Worm (Caenorhabditis elegans) whole organism, L4 larva: ENCODE results near the gene Y105C5A.24.

ENCODE experiments used
- F44E2.7 ChIP-seq: fragments of 200-800 bp; sonication (Bioruptor generic); IDR thresholded peaks from 2 replicates; pipeline ENCODE4 v2.1.2; 2022; ENCODE audit warnings: missing genetic modification characterization, missing compliant biosample characterization
- F49E8.2 ChIP-seq: sonication (generic microtip); optimal IDR thresholded peaks from 2 replicates; lab custom pipeline; 2016; ENCODE audit warnings: missing compliant biosample characterization, mild to moderate bottlenecking, missing genetic modification characterization, borderline replicate concordance
- T20F7.1 ChIP-seq: fragments of 200-800 bp; sonication (Bioruptor generic); optimal IDR thresholded peaks from 2 replicates; lab custom pipeline; 2018; ENCODE audit warnings: mild to moderate bottlenecking, missing genetic modification characterization, missing compliant biosample characterization
- T26A8.4 ChIP-seq: fragments of 200-800 bp; sonication (Bioruptor generic); IDR thresholded peaks from 2 replicates; pipeline ENCODE4 v1.3.6; 2022; ENCODE audit warnings: missing genetic modification characterization, missing compliant biosample characterization
- Y105C5A.15 ChIP-seq: fragments of 200-800 bp; sonication (Bioruptor generic); IDR thresholded peaks from 2 replicates; pipeline ENCODE4 v1.3.6; 2022; ENCODE audit warnings: missing genetic modification characterization, missing compliant biosample characterization
- Y48G9A.11 ChIP-seq: fragments of 200-800 bp; sonication (Bioruptor generic); IDR thresholded peaks from 2 replicates; pipeline ENCODE4 v1.3.6; 2022; ENCODE audit warnings: missing genetic modification reagents, missing genetic modification characterization, missing compliant biosample characterization
- Y5F2A.4 ChIP-seq: fragments of 200-800 bp; sonication (Bioruptor generic); optimal IDR thresholded peaks from 2 replicates; lab custom pipeline; 2018; ENCODE audit warnings: mild to moderate bottlenecking, missing genetic modification characterization, missing compliant biosample characterization
- Y75B8A.6 ChIP-seq: fragments of 200-800 bp; sonication (Bioruptor generic); IDR thresholded peaks from 2 replicates; pipeline ENCODE4 v1.3.6; 2022; ENCODE audit warnings: missing genetic modification reagents, missing genetic modification characterization, missing compliant biosample characterization
- aha-1 ChIP-seq: fragments of 150-350 bp; peaks from one replicate; lab custom pipeline; 2014; ENCODE audit warnings: missing biosample characterization, missing genetic modification characterization
- ceh-32 ChIP-seq: sonication (generic microtip); optimal IDR thresholded peaks from 2 replicates; lab custom pipeline; 2016; ENCODE audit warnings: mild to moderate bottlenecking, missing genetic modification characterization, missing compliant biosample characterization; ENCODE audit not compliant: poor library complexity
- ceh-44 ChIP-seq: fragments of 200-800 bp; sonication (Bioruptor generic); IDR thresholded peaks from 2 replicates; pipeline ENCODE4 v1.3.6; 2022; ENCODE audit warnings: missing genetic modification reagents, missing genetic modification characterization, missing compliant biosample characterization
- ceh-82 ChIP-seq: sonication (generic microtip); optimal IDR thresholded peaks from 2 replicates; lab custom pipeline; 2017; ENCODE audit warnings: missing biosample characterization, missing genetic modification characterization
- ces-1 ChIP-seq: fragments of 150-350 bp; sonication (generic microtip); optimal IDR thresholded peaks from 4 replicates; lab custom pipeline; 2014; ENCODE audit warnings: missing biosample characterization, missing genetic modification reagents, missing genetic modification characterization
- dmd-8 ChIP-seq: fragments of 200-800 bp; sonication (Bioruptor generic); IDR thresholded peaks from 2 replicates; pipeline ENCODE4 v1.3.6; 2022; ENCODE audit warnings: missing genetic modification characterization, missing compliant biosample characterization
- duxl-1 ChIP-seq: sonication (generic microtip); optimal IDR thresholded peaks from 2 replicates; lab custom pipeline; 2016; ENCODE audit warnings: mild to moderate bottlenecking, missing genetic modification characterization, moderate library complexity, missing compliant biosample characterization; ENCODE audit not compliant: poor library complexity
- dve-1 ChIP-seq: sonication (generic microtip); optimal IDR thresholded peaks from 2 replicates; lab custom pipeline; 2017; ENCODE audit warnings: antibody characterized with exemption, mild to moderate bottlenecking, missing genetic modification characterization, missing compliant biosample characterization; ENCODE audit not compliant: insufficient read depth
- egl-27 ChIP-seq: sonication (generic microtip); optimal IDR thresholded peaks from 3 replicates; lab custom pipeline; 2017; ENCODE audit warnings: missing biosample characterization, missing genetic modification reagents, missing genetic modification characterization
- hmg-1.1 ChIP-seq: fragments of 200-800 bp; sonication (Bioruptor generic); IDR thresholded peaks from 2 replicates; pipeline ENCODE4 v1.3.6; 2022; ENCODE audit warnings: missing genetic modification reagents, missing genetic modification characterization, missing compliant biosample characterization
- jun-1 ChIP-seq: fragments of 150-350 bp; optimal IDR thresholded peaks from 2 replicates; lab custom pipeline; 2014; ENCODE audit warnings: missing biosample characterization, missing genetic modification reagents, missing genetic modification characterization
- lin-15B ChIP-seq: fragments of 150-350 bp; sonication (generic microtip); optimal IDR thresholded peaks from 3 replicates; lab custom pipeline; 2014; ENCODE audit warnings: missing biosample characterization, missing genetic modification characterization
- lir-3 ChIP-seq: sonication (generic microtip); optimal IDR thresholded peaks from 2 replicates; lab custom pipeline; 2016; ENCODE audit warnings: mild to moderate bottlenecking, missing genetic modification characterization, missing compliant biosample characterization
- madf-5 ChIP-seq, 2 experiments: fragments of 200-800 bp; sonication (Bioruptor generic); IDR thresholded peaks; 2 replicates each; pipeline ENCODE4 v1.3.6; 2022; ENCODE audit warnings: missing compliant biosample characterization in 2 of 2, missing genetic modification characterization in 2 of 2
- madf-9 ChIP-seq: fragments of 200-800 bp; sonication (Bioruptor generic); conservative IDR thresholded peaks from 2 replicates; pipeline ENCODE4 v1.3.6; 2022; ENCODE audit warnings: missing genetic modification reagents, missing genetic modification characterization, missing compliant biosample characterization
- mdt-29 ChIP-seq: fragments of 200-800 bp; sonication (Bioruptor generic); IDR thresholded peaks from 2 replicates; pipeline ENCODE4 v1.3.6; 2022; ENCODE audit warnings: missing genetic modification reagents, missing genetic modification characterization, missing compliant biosample characterization
- nhr-42 ChIP-seq: fragments of 200-800 bp; sonication (Bioruptor generic); IDR thresholded peaks from 2 replicates; pipeline ENCODE4 v1.3.6; 2022; ENCODE audit warnings: missing genetic modification characterization, missing compliant biosample characterization
- nhr-6 ChIP-seq: fragments of 150-350 bp; optimal IDR thresholded peaks from 2 replicates; lab custom pipeline; 2014; ENCODE audit warnings: missing biosample characterization, missing genetic modification characterization
- nhr-76 ChIP-seq: fragments of 150-350 bp; optimal IDR thresholded peaks from 2 replicates; lab custom pipeline; 2014; ENCODE audit warnings: missing biosample characterization, missing genetic modification characterization
- pha-4 ChIP-seq, 2 experiments: fragments of 150-350 bp in 1 of 2; fragments of 200-800 bp in 1 of 2; sonication (Bioruptor generic) in 1 of 2; IDR thresholded peaks in 1 of 2; optimal IDR thresholded peaks in 1 of 2; 2 replicates each; pipeline versions ENCODE4 v1.3.6 to Lab custom; 2014 to 2022; ENCODE audit warnings: missing genetic modification characterization in 2 of 2, missing genetic modification reagents in 2 of 2, missing biosample characterization in 1 of 2, missing compliant biosample characterization in 1 of 2
- php-3 ChIP-seq: fragments of 200-800 bp; sonication (Bioruptor generic); IDR thresholded peaks from 2 replicates; pipeline ENCODE4 v1.3.6; 2022; ENCODE audit warnings: missing genetic modification reagents, missing genetic modification characterization, missing compliant biosample characterization
- pqm-1 ChIP-seq: sonication (generic microtip); optimal IDR thresholded peaks from 2 replicates; lab custom pipeline; 2017; ENCODE audit warnings: missing biosample characterization, missing genetic modification characterization
- saeg-2 ChIP-seq: fragments of 200-800 bp; sonication (Bioruptor generic); IDR thresholded peaks from 2 replicates; pipeline ENCODE4 v1.3.6; 2022; ENCODE audit warnings: missing genetic modification reagents, missing genetic modification characterization, missing compliant biosample characterization
- set-16 ChIP-seq: fragments of 200-800 bp; sonication (Bioruptor generic); IDR thresholded peaks from 2 replicates; pipeline ENCODE4 v1.3.6; 2022; ENCODE audit warnings: missing genetic modification reagents, missing genetic modification characterization, missing compliant biosample characterization
- snpc-4 ChIP-seq: fragments of 150-350 bp; optimal IDR thresholded peaks from 2 replicates; lab custom pipeline; 2014; ENCODE audit warnings: missing biosample characterization, missing genetic modification characterization
- spr-1 ChIP-seq: sonication (generic microtip); optimal IDR thresholded peaks from 2 replicates; lab custom pipeline; 2016; ENCODE audit warnings: mild to moderate bottlenecking, missing genetic modification characterization, missing compliant biosample characterization
- unc-62 ChIP-seq, 3 experiments: fragments of 150-350 bp in 1 of 3; sonication (generic microtip); optimal IDR thresholded peaks in 2 of 3; peaks in 1 of 3; 1 replicate in 1 of 3; 2 replicates in 2 of 3; lab custom pipeline; 2014 to 2017; ENCODE audit warnings: missing biosample characterization in 3 of 3, missing genetic modification characterization in 3 of 3, missing genetic modification reagents in 3 of 3, missing genotype in 1 of 3
- vab-7 ChIP-seq: fragments of 200-800 bp; sonication (Bioruptor generic); IDR thresholded peaks from 2 replicates; pipeline ENCODE4 v1.3.6; 2022; ENCODE audit warnings: missing genetic modification reagents, missing genetic modification characterization, missing compliant biosample characterization
- ztf-7 ChIP-seq: fragments of 150-350 bp; optimal IDR thresholded peaks from 2 replicates; lab custom pipeline; 2014; ENCODE audit warnings: missing biosample characterization, missing genetic modification characterization

Y105C5A.24 gene

ce11 chrIV:15819759-15820158, 29.9 kb upstream of the Y105C5A.24 start, which contains the start of gene daf-38:
Gene daf-38, plus strand, starts transcription at chrIV:15820059.
- no peak for TF ChIP-seq ceh-44 (GFP tag; lab: Robert Waterston, UW)
- TF ChIP-seq F44E2.7, result no peak
- no peak for TF ChIP-seq ceh-82 (tag; lab: Kevin White, UChicago)
- no peak for TF ChIP-seq spr-1 (tag; lab: Kevin White, UChicago)
- no peak for TF ChIP-seq nhr-6 (tag; lab: Kevin White, UChicago)
- no peak for TF ChIP-seq ztf-7 (tag; lab: Kevin White, UChicago)
- TF ChIP-seq T20F7.1 (GFP tag; lab: Kevin White, UChicago), result no peak
- TF ChIP-seq F49E8.2 (tag; lab: Kevin White, UChicago), result no peak
- TF ChIP-seq pha-4 (GFP tag; IDR thresholded peaks at IDR 0.05; lab: Robert Waterston, UW), result no peak
- TF ChIP-seq pha-4 (tag; optimal IDR thresholded peaks at IDR 0.05; lab: Kevin White, UChicago), result no peak
- no peak for TF ChIP-seq jun-1 (tag; lab: Kevin White, UChicago)
- TF ChIP-seq duxl-1 (tag; lab: Kevin White, UChicago), result no peak
- TF ChIP-seq ces-1, result no peak
- no peak for TF ChIP-seq Y105C5A.15 (GFP tag; lab: Robert Waterston, UW)
- TF ChIP-seq snpc-4, result no peak
- no peak for TF ChIP-seq lin-15B
- no peak for TF ChIP-seq madf-9 (GFP tag; lab: Robert Waterston, UW)
- no peak for TF ChIP-seq egl-27
- no peak for TF ChIP-seq saeg-2
- TF ChIP-seq, all 104 proteins: peak for 0

ce11 chrIV:15826568-15826967, 23.1 kb upstream of the Y105C5A.24 start:
- TF ChIP-seq mdt-29 (0 out of 2 replicates have a peak, but pooled peaks have one; percentile 29), set-16 (GFP tag; lab: Robert Waterston, UW) (peak; percentile 78; the same call in 1 of the 2 replicates), ceh-44 (GFP tag; lab: Robert Waterston, UW) (0 out of 2 replicates have a peak, but pooled peaks have one; percentile 23)

- TF ChIP-seq spr-1 (tag; lab: Kevin White, UChicago), result no peak
- TF ChIP-seq nhr-76 (tag; lab: Kevin White, UChicago), result no peak
- no peak for TF ChIP-seq T26A8.4
- no peak for TF ChIP-seq dve-1
- TF ChIP-seq Y48G9A.11 (GFP tag; lab: Robert Waterston, UW), result no peak
- TF ChIP-seq ztf-7 (tag; lab: Kevin White, UChicago), result no peak
Measured at ce11 chrIV:15844064-15844463, 5.6 kb upstream of the Y105C5A.24 start.

- TF ChIP-seq unc-62 (GFP tag; optimal IDR thresholded peaks at IDR 0.05 in 1 of 2; lab: Kevin White, UChicago) (peak in 1 of 2 experiments; percentile 59), unc-62 (tag; optimal IDR thresholded peaks at IDR 0.05; lab: Kevin White, UChicago) (no peak), jun-1 (tag; lab: Kevin White, UChicago) (no peak)
Measured at ce11 chrIV:15846553-15846952, 3.1 kb upstream of the Y105C5A.24 start, which contains the start of gene Y105C5A.1270. Gene Y105C5A.1270, minus strand, starts transcription at chrIV:15846653.

ce11 chrIV:15847096-15847495, 2.6 kb upstream of the Y105C5A.24 start, which contains the start of gene Y105C5A.1269:
Gene Y105C5A.1269, plus strand, starts transcription at chrIV:15847396.
- TF ChIP-seq dmd-8 (GFP tag; lab: Robert Waterston, UW), result no peak
- no peak for TF ChIP-seq nhr-42 (GFP tag; lab: Robert Waterston, UW)
- TF ChIP-seq vab-7, result no peak
- no peak for TF ChIP-seq ceh-44 (GFP tag; lab: Robert Waterston, UW)
- no peak for TF ChIP-seq aha-1 (tag; lab: Kevin White, UChicago)
- no peak for TF ChIP-seq ceh-32 (tag; lab: Kevin White, UChicago)
- no peak for TF ChIP-seq madf-5 (GFP tag; IDR thresholded peaks at IDR 0.05; lab: Robert Waterston, UW)
- no peak for TF ChIP-seq hmg-1.1 (GFP tag; lab: Robert Waterston, UW)
- TF ChIP-seq Y5F2A.4 (GFP tag; lab: Kevin White, UChicago), result no peak
- no peak for TF ChIP-seq Y75B8A.6
- no peak for TF ChIP-seq php-3
- no peak for TF ChIP-seq lir-3 (tag; lab: Kevin White, UChicago)
- TF ChIP-seq pqm-1 (tag; lab: Kevin White, UChicago), result no peak
